Worm (Caenorhabditis elegans) whole organism, young adult: ENCODE data around the gene Y110A2AL.2.

ENCODE experiments used
- B0019.2 ChIP-seq: fragments of 200-800 bp; sonication (Bioruptor generic); conservative IDR thresholded peaks from 2 replicates; pipeline ENCODE4 v1.3.6; 2022; ENCODE audit warnings: missing genetic modification reagents, missing genetic modification characterization, missing compliant biosample characterization
- B0261.1 ChIP-seq: sonication (generic microtip); optimal IDR thresholded peaks from 2 replicates; lab custom pipeline; 2016; ENCODE audit warnings: mild to moderate bottlenecking, missing genetic modification characterization, moderate library complexity, missing compliant biosample characterization
- C06A6.2 ChIP-seq: fragments of 200-800 bp; sonication (Bioruptor generic); conservative IDR thresholded peaks from 2 replicates; pipeline ENCODE4 v1.3.6; 2022; ENCODE audit warnings: missing genetic modification characterization, missing compliant biosample characterization
- F10E7.11 ChIP-seq: sonication (generic microtip); optimal IDR thresholded peaks from 2 replicates; lab custom pipeline; 2017; ENCODE audit warnings: mild to moderate bottlenecking, missing genetic modification characterization, moderate library complexity, missing compliant biosample characterization
- F37B4.10 ChIP-seq: fragments of 200-800 bp; sonication (Bioruptor generic); IDR thresholded peaks from 2 replicates; pipeline ENCODE4 v1.3.6; 2022; ENCODE audit warnings: missing genetic modification characterization, missing compliant biosample characterization
- F49E8.2 ChIP-seq: sonication (generic microtip); optimal IDR thresholded peaks from 3 replicates; lab custom pipeline; 2017; ENCODE audit warnings: missing genetic modification characterization, mild to moderate bottlenecking, missing compliant biosample characterization, antibody characterized with exemption, moderate library complexity; ENCODE audit not compliant: insufficient read depth
- F52B5.7 ChIP-seq: sonication (generic microtip); optimal IDR thresholded peaks from 2 replicates; lab custom pipeline; 2016; ENCODE audit warnings: mild to moderate bottlenecking, missing genetic modification characterization, missing compliant biosample characterization
- F57A8.1 ChIP-seq: fragments of 200-800 bp; sonication (Bioruptor generic); optimal IDR thresholded peaks from 2 replicates; lab custom pipeline; 2018; ENCODE audit warnings: mild to moderate bottlenecking, missing genetic modification characterization, moderate library complexity, missing compliant biosample characterization
- K11D2.4 ChIP-seq: fragments of 200-800 bp; sonication (Bioruptor generic); IDR thresholded peaks from 2 replicates; pipeline ENCODE4 v1.3.6; 2022; ENCODE audit warnings: missing genetic modification reagents, missing genetic modification characterization, missing compliant biosample characterization
- T07F8.4 ChIP-seq: sonication (generic microtip); optimal IDR thresholded peaks from 2 replicates; lab custom pipeline; 2016; ENCODE audit warnings: mild to moderate bottlenecking, missing genetic modification characterization, moderate library complexity, missing compliant biosample characterization
- Y53F4B.3 ChIP-seq: fragments of 200-800 bp; sonication (Bioruptor generic); IDR thresholded peaks from 2 replicates; pipeline ENCODE4 v1.3.6; 2022; ENCODE audit warnings: missing genetic modification reagents, missing genetic modification characterization, missing compliant biosample characterization
- Y56A3A.18 ChIP-seq: fragments of 200-800 bp; sonication (Bioruptor generic); IDR thresholded peaks from 2 replicates; pipeline ENCODE4 v1.3.6; 2022; ENCODE audit warnings: missing genetic modification reagents, missing genetic modification characterization, missing compliant biosample characterization
- Y95B8A.8 ChIP-seq: fragments of 200-800 bp; sonication (Bioruptor generic); IDR thresholded peaks from 2 replicates; pipeline ENCODE4 v1.3.6; 2022; ENCODE audit warnings: missing genetic modification reagents, missing genetic modification characterization, missing compliant biosample characterization
- aptf-3 ChIP-seq: fragments of 200-800 bp; sonication (Bioruptor generic); IDR thresholded peaks from 2 replicates; pipeline ENCODE4 v1.3.6; 2022; ENCODE audit warnings: missing genetic modification characterization, missing compliant biosample characterization
- atf-7 ChIP-seq: sonication (generic microtip); optimal IDR thresholded peaks from 2 replicates; lab custom pipeline; 2017; ENCODE audit warnings: mild to moderate bottlenecking, missing genetic modification characterization, missing compliant biosample characterization
- attf-3 ChIP-seq: fragments of 200-800 bp; sonication (Bioruptor generic); conservative IDR thresholded peaks from 2 replicates; pipeline ENCODE4 v1.3.6; 2022; ENCODE audit warnings: missing genetic modification reagents, missing genetic modification characterization, missing compliant biosample characterization
- attf-6 ChIP-seq: fragments of 200-800 bp; sonication (Bioruptor generic); IDR thresholded peaks from 2 replicates; pipeline ENCODE4 v1.3.6; 2022; ENCODE audit warnings: missing genetic modification reagents, missing genetic modification characterization, missing compliant biosample characterization
- ceh-58 ChIP-seq: fragments of 200-800 bp; sonication (Bioruptor generic); IDR thresholded peaks from 2 replicates; pipeline ENCODE4 v1.3.6; 2022; ENCODE audit warnings: missing genetic modification characterization, missing compliant biosample characterization
- ceh-91 ChIP-seq: fragments of 200-800 bp; sonication (Bioruptor generic); IDR thresholded peaks from 2 replicates; pipeline ENCODE4 v1.3.6; 2022; ENCODE audit warnings: missing genetic modification reagents, missing genetic modification characterization, missing compliant biosample characterization
- chd-7 ChIP-seq: sonication (generic microtip); optimal IDR thresholded peaks from 2 replicates; lab custom pipeline; 2016; ENCODE audit warnings: mild to moderate bottlenecking, missing genetic modification characterization, moderate library complexity, missing compliant biosample characterization
- gei-17 ChIP-seq: fragments of 200-800 bp; sonication (Bioruptor generic); optimal IDR thresholded peaks from 2 replicates; lab custom pipeline; 2018; ENCODE audit warnings: mild to moderate bottlenecking, missing genetic modification characterization, missing compliant biosample characterization
- hlh-12 ChIP-seq: sonication (generic microtip); optimal IDR thresholded peaks from 2 replicates; lab custom pipeline; 2016; ENCODE audit warnings: missing genetic modification characterization, missing compliant biosample characterization
- hmg-20 ChIP-seq: fragments of 200-800 bp; sonication (Bioruptor generic); IDR thresholded peaks from 2 replicates; pipeline ENCODE4 v1.3.6; 2022; ENCODE audit warnings: missing genetic modification reagents, missing genetic modification characterization, missing compliant biosample characterization
- hrde-1 ChIP-seq: sonication (generic microtip); optimal IDR thresholded peaks from 2 replicates; lab custom pipeline; 2016; ENCODE audit warnings: missing genetic modification characterization, mild to moderate bottlenecking, missing compliant biosample characterization, moderate library complexity, missing genotype, missing genetic modification reagents, borderline replicate concordance
- let-607 ChIP-seq, 2 experiments: fragments of 200-800 bp in 1 of 2; sonication (Bioruptor generic) in 1 of 2; sonication (generic microtip) in 1 of 2; optimal IDR thresholded peaks; 2 replicates each; lab custom pipeline; 2016 to 2018; ENCODE audit warnings: mild to moderate bottlenecking in 2 of 2, missing compliant biosample characterization in 2 of 2, missing genetic modification characterization in 2 of 2, moderate library complexity in 2 of 2, missing genotype in 1 of 2
- lin-26 ChIP-seq: fragments of 200-800 bp; sonication (Bioruptor generic); IDR thresholded peaks from 2 replicates; pipeline ENCODE4 v1.3.6; 2022; ENCODE audit warnings: missing genetic modification reagents, missing genetic modification characterization, missing compliant biosample characterization
- lin-54 ChIP-seq: fragments of 200-800 bp; sonication (Bioruptor generic); optimal IDR thresholded peaks from 2 replicates; lab custom pipeline; 2018; ENCODE audit warnings: mild to moderate bottlenecking, missing genetic modification characterization, missing compliant biosample characterization
- lir-1 ChIP-seq: fragments of 200-800 bp; sonication (Bioruptor generic); conservative IDR thresholded peaks from 2 replicates; pipeline ENCODE4 v1.3.6; 2022; ENCODE audit warnings: missing genetic modification reagents, missing genetic modification characterization, missing compliant biosample characterization
- lsy-27 ChIP-seq: sonication (generic microtip); optimal IDR thresholded peaks from 2 replicates; lab custom pipeline; 2017; ENCODE audit warnings: missing genetic modification characterization, mild to moderate bottlenecking, missing compliant biosample characterization, antibody characterized with exemption, missing genotype, borderline replicate concordance; ENCODE audit not compliant: insufficient read depth
- madf-10 ChIP-seq: sonication (generic microtip); optimal IDR thresholded peaks from 2 replicates; lab custom pipeline; 2016; ENCODE audit warnings: mild to moderate bottlenecking, missing genetic modification characterization, missing compliant biosample characterization
- madf-3 ChIP-seq: fragments of 200-800 bp; sonication (Bioruptor generic); IDR thresholded peaks from 2 replicates; pipeline ENCODE4 v1.3.6; 2022; ENCODE audit warnings: missing genetic modification reagents, missing genetic modification characterization, missing compliant biosample characterization
- madf-8 ChIP-seq: fragments of 200-800 bp; sonication (Bioruptor generic); conservative IDR thresholded peaks from 2 replicates; pipeline ENCODE4 v1.3.6; 2022; ENCODE audit warnings: missing genetic modification reagents, missing genetic modification characterization, missing compliant biosample characterization
- mel-28 ChIP-seq: sonication (generic microtip); optimal IDR thresholded peaks from 2 replicates; lab custom pipeline; 2016; ENCODE audit warnings: borderline replicate concordance, mild to moderate bottlenecking, missing genetic modification characterization, missing compliant biosample characterization
- nfya-2 ChIP-seq: fragments of 200-800 bp; sonication (Bioruptor generic); IDR thresholded peaks from 2 replicates; pipeline ENCODE4 v1.3.6; 2022; ENCODE audit warnings: missing genetic modification reagents, missing genetic modification characterization, missing compliant biosample characterization
- nfyb-1 ChIP-seq: fragments of 200-800 bp; sonication (Bioruptor generic); IDR thresholded peaks from 2 replicates; pipeline ENCODE4 v1.3.6; 2022; ENCODE audit warnings: missing genetic modification reagents, missing genetic modification characterization, missing compliant biosample characterization
- nhr-120 ChIP-seq: fragments of 200-800 bp; sonication (Bioruptor generic); IDR thresholded peaks from 2 replicates; pipeline ENCODE4 v1.3.6; 2022; ENCODE audit warnings: missing genetic modification characterization, missing compliant biosample characterization
- nhr-90 ChIP-seq: sonication (generic microtip); optimal IDR thresholded peaks from 2 replicates; lab custom pipeline; 2016; ENCODE audit warnings: missing genotype, mild to moderate bottlenecking, missing genetic modification characterization, missing compliant biosample characterization
- pbrm-1 ChIP-seq: fragments of 200-800 bp; sonication (Bioruptor generic); IDR thresholded peaks from 2 replicates; pipeline ENCODE4 v1.3.6; 2022; ENCODE audit warnings: missing genetic modification reagents, missing genetic modification characterization, missing compliant biosample characterization
- pha-4 ChIP-seq: fragments of 150-350 bp; sonication (generic microtip); optimal IDR thresholded peaks from 2 replicates; lab custom pipeline; 2014; ENCODE audit warnings: missing biosample characterization, missing genetic modification reagents, missing genetic modification characterization
- snpc-1.1 ChIP-seq: sonication (generic microtip); optimal IDR thresholded peaks from 2 replicates; lab custom pipeline; 2017; ENCODE audit warnings: missing genetic modification characterization, mild to moderate bottlenecking, missing compliant biosample characterization, antibody characterized with exemption, moderate library complexity, missing genotype, missing genetic modification reagents; ENCODE audit not compliant: insufficient read depth
- snpc-3.4 ChIP-seq: sonication (generic microtip); optimal IDR thresholded peaks from 2 replicates; lab custom pipeline; 2017; ENCODE audit warnings: missing genetic modification characterization, mild to moderate bottlenecking, missing compliant biosample characterization, antibody characterized with exemption, moderate library complexity, missing genotype, missing genetic modification reagents
- unc-130 ChIP-seq: sonication (generic microtip); optimal IDR thresholded peaks from 2 replicates; lab custom pipeline; 2016; ENCODE audit warnings: missing genetic modification reagents, missing genetic modification characterization, missing compliant biosample characterization
- unc-62 ChIP-seq: fragments of 150-350 bp; optimal IDR thresholded peaks from 2 replicates; lab custom pipeline; 2014; ENCODE audit warnings: missing biosample characterization, missing genetic modification reagents, missing genetic modification characterization
- ztf-18 ChIP-seq: sonication (generic microtip); optimal IDR thresholded peaks from 2 replicates; lab custom pipeline; 2016; ENCODE audit warnings: missing genotype, mild to moderate bottlenecking, missing genetic modification characterization, missing compliant biosample characterization
- ztf-22 ChIP-seq: fragments of 200-800 bp; sonication (Bioruptor generic); optimal IDR thresholded peaks from 2 replicates; lab custom pipeline; 2018; ENCODE audit warnings: mild to moderate bottlenecking, missing genetic modification characterization, moderate library complexity, missing compliant biosample characterization
- ztf-28 ChIP-seq: fragments of 200-800 bp; sonication (Bioruptor generic); IDR thresholded peaks from 2 replicates; pipeline ENCODE4 v1.3.6; 2022; ENCODE audit warnings: missing genetic modification reagents, missing genetic modification characterization, missing compliant biosample characterization
- ztf-6 ChIP-seq: fragments of 200-800 bp; sonication (Bioruptor generic); IDR thresholded peaks from 2 replicates; pipeline ENCODE4 v1.3.6; 2022; ENCODE audit warnings: missing genetic modification reagents, missing genetic modification characterization, missing compliant biosample characterization

The Y110A2AL.2 gene

DNA sequence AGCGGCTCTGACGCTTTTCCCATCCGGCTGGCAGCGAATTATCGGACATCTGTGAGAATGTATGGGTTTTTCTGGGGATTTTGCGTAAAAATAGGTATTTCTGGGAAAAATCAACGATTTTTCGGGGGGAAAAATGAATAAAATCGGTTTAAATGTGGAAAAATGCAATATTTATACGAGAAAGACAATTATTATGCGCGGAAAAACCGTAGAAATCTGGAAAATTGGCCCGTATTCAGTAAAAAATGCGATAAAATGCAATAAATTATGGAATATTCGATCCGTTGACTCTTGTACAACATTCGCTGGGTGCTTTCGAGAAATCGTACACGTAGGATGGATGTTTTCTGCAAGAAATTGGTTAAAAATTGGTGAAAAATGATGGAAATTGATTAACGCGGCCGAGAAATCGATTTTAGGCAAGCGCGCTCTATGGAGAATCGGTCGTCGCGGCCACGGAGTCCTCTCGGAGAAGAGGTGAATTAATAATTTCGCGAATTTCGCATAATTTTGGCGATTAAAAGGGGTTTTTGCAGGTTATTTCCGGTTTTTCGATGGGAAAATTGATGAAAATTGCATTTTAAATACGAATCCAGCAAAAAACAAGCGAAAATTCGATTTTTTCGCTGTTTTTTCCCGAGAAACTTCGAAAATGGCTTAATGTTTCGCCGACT lies 21.3 kb downstream of the Y110A2AL.2 start, which contains the start of gene pinn-1 (continued):
- TF ChIP-seq C06A6.2 (GFP tag; lab: Robert Waterston, UW) (no peak), F49E8.2 (tag; lab: Kevin White, UChicago) (no peak), snpc-1.1 (peak; percentile 17), F10E7.11 (no peak), let-607 (tag; optimal IDR thresholded peaks at IDR 0.05; lab: Kevin White, UChicago) (no peak), unc-130 (GFP tag; lab: Kevin White, UChicago) (peak; percentile 80), nhr-90 (tag; lab: Kevin White, UChicago) (no peak), ceh-58 (no peak), attf-3 (GFP tag; lab: Robert Waterston, UW) (no peak; the same call in 1 of the 2 replicates), T07F8.4 (no peak), atf-7 (tag; lab: Kevin White, UChicago) (peak; percentile 68), ztf-18 (tag; lab: Kevin White, UChicago) (peak; percentile 8), pha-4 (tag; lab: Kevin White, UChicago) (no peak), lsy-27 (tag; lab: Kevin White, UChicago) (no peak), nhr-120 (GFP tag; lab: Robert Waterston, UW) (no peak), madf-8 (peak; percentile 65), snpc-3.4 (tag; lab: Kevin White, UChicago) (peak; percentile 31), gei-17 (GFP tag; lab: Kevin White, UChicago) (no peak), lir-1 (GFP tag; lab: Robert Waterston, UW) (no peak; the same call in 1 of the 2 replicates), lin-54 (GFP tag; lab: Kevin White, UChicago) (peak; percentile 81), madf-3 (GFP tag; lab: Robert Waterston, UW) (peak; percentile 85), nfyb-1 (GFP tag; lab: Robert Waterston, UW) (peak; percentile 92), nfya-2 (GFP tag; lab: Robert Waterston, UW) (no peak), hlh-12 (no peak), B0019.2 (GFP tag; lab: Robert Waterston, UW) (peak; percentile 63; the same call in 1 of the 2 replicates), hmg-20 (GFP tag; lab: Robert Waterston, UW) (no peak), F52B5.7 (tag; lab: Kevin White, UChicago) (peak; percentile 72), lin-26 (GFP tag; lab: Robert Waterston, UW) (peak; percentile 66), F57A8.1 (no peak), F37B4.10 (GFP tag; lab: Robert Waterston, UW) (no peak), madf-10 (tag; lab: Kevin White, UChicago) (peak; percentile 69), hrde-1 (tag; lab: Kevin White, UChicago) (no peak), mel-28 (tag; lab: Kevin White, UChicago) (peak; percentile 66), ztf-22 (GFP tag; lab: Kevin White, UChicago) (peak; percentile 30), pbrm-1 (GFP tag; lab: Robert Waterston, UW) (peak; percentile 92), Y95B8A.8 (GFP tag; lab: Robert Waterston, UW) (peak; percentile 77), attf-6 (GFP tag; lab: Robert Waterston, UW) (no peak), ztf-6 (GFP tag; lab: Robert Waterston, UW) (0 out of 2 replicates have a peak, but pooled peaks have one; percentile 44), ceh-91 (GFP tag; lab: Robert Waterston, UW) (peak; percentile 79), Y53F4B.3 (GFP tag; lab: Robert Waterston, UW) (peak; percentile 10; the same call in 1 of the 2 replicates), unc-62 (GFP tag; lab: Kevin White, UChicago) (no peak), K11D2.4 (GFP tag; lab: Robert Waterston, UW) (peak; percentile 89), aptf-3 (no peak), ztf-28 (peak; percentile 93), Y56A3A.18 (GFP tag; lab: Robert Waterston, UW) (0 out of 2 replicates have a peak, but pooled peaks have one; percentile 48), B0261.1 (peak; percentile 21), chd-7 (tag; lab: Kevin White, UChicago) (peak; percentile 86)
